Worm (Caenorhabditis elegans): Measurements from ENCODE around the gene W03C9.1.

DNA sequence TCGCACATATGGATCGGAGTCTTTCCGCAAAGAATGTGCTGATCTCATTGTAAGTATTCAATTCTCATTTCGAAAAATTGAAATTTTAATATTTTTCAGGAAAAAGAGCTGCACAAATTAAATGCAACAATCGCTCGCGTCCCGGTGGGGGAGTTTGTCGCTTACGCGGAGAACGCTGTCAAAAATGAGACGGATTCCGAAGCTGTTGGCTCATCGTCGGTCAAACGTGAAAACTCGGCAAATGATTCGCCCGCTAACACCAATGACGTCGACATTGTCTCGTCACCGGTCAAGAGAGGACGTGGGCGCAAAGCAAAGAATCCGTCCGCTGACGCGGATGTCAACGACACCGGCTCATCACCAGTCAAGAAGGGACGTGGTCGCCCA is 45.4 kb downstream of the W03C9.1 start:
- TF ChIP-seq atf-7 (tag; optimal IDR thresholded peaks at IDR 0.05) (no peak), mxl-1 (tag; optimal IDR thresholded peaks at IDR 0.05) (no peak), F33H1.4 (GFP tag; IDR thresholded peaks at IDR 0.05) (no peak), pha-4 (tag; optimal IDR thresholded peaks at IDR 0.05) (no peak)

Data from whole organism, young adult.